Fruit fly (Drosophila melanogaster) whole organism, embryonic: ENCODE measurements around the gene CG15263.

Source experiments
- Bgb ChIP-seq: fragments of 200-800 bp; sonication (Bioruptor generic); IDR thresholded peaks from 2 replicates; pipeline ENCODE4 v1.3.6; 2022; ENCODE audit warnings: missing biosample characterization, missing genetic modification characterization; ENCODE audit not compliant: partially characterized antibody
- CG10543 ChIP-seq: fragments of 200-800 bp; sonication (Bioruptor generic); optimal IDR thresholded peaks from 3 replicates; lab custom pipeline; 2017; ENCODE audit warnings: missing biosample characterization, mild to moderate bottlenecking, missing genetic modification characterization, moderate library complexity
- CG11456 ChIP-seq: fragments of 200-800 bp; sonication (Bioruptor generic); IDR thresholded peaks from 3 replicates; pipeline ENCODE4 v1.3.6; 2022; ENCODE audit warnings: missing biosample characterization, missing genetic modification characterization
- CG17802 ChIP-seq: fragments of 200-800 bp; sonication (Bioruptor generic); optimal IDR thresholded peaks from 2 replicates; lab custom pipeline; 2018; ENCODE audit warnings: missing biosample characterization, mild to moderate bottlenecking, missing genetic modification characterization, moderate library complexity
- CG17829 ChIP-seq: fragments of 200-800 bp; optimal IDR thresholded peaks from 2 replicates; lab custom pipeline; 2019; ENCODE audit warnings: missing biosample characterization, mild to moderate bottlenecking, missing genetic modification characterization, moderate library complexity
- CG2199 ChIP-seq: fragments of 200-800 bp; sonication (Bioruptor generic); IDR thresholded peaks from 3 replicates; pipeline ENCODE4 v1.3.6; 2022; ENCODE audit warnings: missing biosample characterization, missing genetic modification characterization
- CG2712 ChIP-seq: fragments of 200-800 bp; optimal IDR thresholded peaks from 3 replicates; lab custom pipeline; 2019; ENCODE audit warnings: missing biosample characterization, mild to moderate bottlenecking, missing genetic modification characterization, moderate library complexity
- CG3163 ChIP-seq: fragments of 200-800 bp; sonication (Bioruptor generic); optimal IDR thresholded peaks from 3 replicates; lab custom pipeline; 2016; ENCODE audit warnings: missing biosample characterization, missing genetic modification characterization
- CG32532 ChIP-seq: fragments of 200-800 bp; sonication (Bioruptor generic); IDR thresholded peaks from 2 replicates; pipeline ENCODE4 v1.3.6; 2022; ENCODE audit warnings: missing biosample characterization, missing genetic modification characterization
- CG33557 ChIP-seq: fragments of 200-800 bp; sonication (Bioruptor generic); optimal IDR thresholded peaks from 2 replicates; lab custom pipeline; 2019; ENCODE audit warnings: missing biosample characterization, mild to moderate bottlenecking, missing genetic modification characterization, moderate library complexity
- CG34224 ChIP-seq: fragments of 200-800 bp; sonication (Bioruptor generic); IDR thresholded peaks from 3 replicates; pipeline ENCODE4 v1.3.6; 2022; ENCODE audit warnings: missing biosample characterization, missing genetic modification characterization; ENCODE audit not compliant: partially characterized antibody
- CG4328 ChIP-seq: fragments of 200-800 bp; sonication (Bioruptor generic); optimal IDR thresholded peaks from 3 replicates; lab custom pipeline; 2017; ENCODE audit warnings: missing biosample characterization, missing genetic modification reagents, missing genetic modification characterization
- CG4360 ChIP-seq: fragments of 200-800 bp; sonication (Bioruptor generic); IDR thresholded peaks from 2 replicates; pipeline ENCODE4 v1.3.6; 2022; ENCODE audit warnings: missing biosample characterization, missing genetic modification characterization
- CG8924 ChIP-seq: fragments of 200-800 bp; optimal IDR thresholded peaks from 3 replicates; lab custom pipeline; 2019; ENCODE audit warnings: missing biosample characterization, mild to moderate bottlenecking, missing genetic modification characterization, moderate library complexity
- D ChIP-seq, 2 experiments: fragments of 200-800 bp in 1 of 2; fragments of >200 bp in 1 of 2; sonication (Bioruptor generic) in 1 of 2; optimal IDR thresholded peaks; 2 replicates in 1 of 2; 3 replicates in 1 of 2; lab custom pipeline; 2017; ENCODE audit warnings: mild to moderate bottlenecking in 1 of 2, missing biosample characterization in 1 of 2, missing genetic modification characterization in 1 of 2, missing genetic modification reagents in 1 of 2
- Dbx ChIP-seq: fragments of 200-800 bp; sonication (Bioruptor generic); IDR thresholded peaks from 3 replicates; pipeline ENCODE4 v1.3.6; 2022; ENCODE audit warnings: missing biosample characterization, missing genetic modification characterization
- Deaf1 ChIP-seq: fragments of 200-800 bp; optimal IDR thresholded peaks from 3 replicates; lab custom pipeline; 2019; ENCODE audit warnings: missing biosample characterization, mild to moderate bottlenecking, missing genetic modification characterization, moderate library complexity
- Dll ChIP-seq: fragments of 200-800 bp; sonication (Bioruptor generic); IDR thresholded peaks from 4 replicates; pipeline ENCODE4 v1.3.6; 2022; ENCODE audit warnings: missing biosample characterization, missing genetic modification characterization; ENCODE audit not compliant: partially characterized antibody
- H2.0 ChIP-seq: fragments of 200-800 bp; sonication (Bioruptor generic); IDR thresholded peaks from 2 replicates; pipeline ENCODE4 v1.3.6; 2022; ENCODE audit warnings: missing biosample characterization, missing genetic modification characterization
- HmgZ ChIP-seq: fragments of 200-800 bp; sonication (Bioruptor generic); optimal IDR thresholded peaks from 2 replicates; lab custom pipeline; 2018; ENCODE audit warnings: missing biosample characterization, mild to moderate bottlenecking, missing genetic modification characterization
- Jarid2 ChIP-seq: fragments of 200-800 bp; sonication (Bioruptor generic); optimal IDR thresholded peaks from 3 replicates; lab custom pipeline; 2017; ENCODE audit warnings: mild to moderate bottlenecking, missing biosample characterization, missing genetic modification reagents, missing genetic modification characterization
- Kr ChIP-seq: fragments of 200-800 bp; sonication (Bioruptor generic); optimal IDR thresholded peaks from 2 replicates; lab custom pipeline; 2017; ENCODE audit warnings: missing biosample characterization, mild to moderate bottlenecking, missing genetic modification characterization
- Nf-YA ChIP-seq: fragments of 200-800 bp; sonication (Bioruptor generic); IDR thresholded peaks from 2 replicates; pipeline ENCODE4 v1.3.6; 2022; ENCODE audit warnings: missing biosample characterization, missing genetic modification characterization
- Nf-YB ChIP-seq: fragments of 200-800 bp; sonication (Bioruptor generic); optimal IDR thresholded peaks from 3 replicates; lab custom pipeline; 2019; ENCODE audit warnings: missing biosample characterization, mild to moderate bottlenecking, missing genetic modification characterization, moderate library complexity
- Opbp ChIP-seq: fragments of 200-800 bp; sonication (Bioruptor generic); IDR thresholded peaks from 3 replicates; pipeline ENCODE4 v1.3.6; 2022; ENCODE audit warnings: missing biosample characterization, missing genetic modification characterization; ENCODE audit not compliant: partially characterized antibody
- Optix ChIP-seq: fragments of 200-800 bp; sonication (Bioruptor generic); IDR thresholded peaks from 3 replicates; pipeline ENCODE4 v1.3.6; 2022; ENCODE audit warnings: missing biosample characterization, missing genetic modification characterization
- Pdp1 ChIP-seq, 2 experiments: fragments of 200-800 bp; sonication (Bioruptor generic); optimal IDR thresholded peaks; 3 replicates each; lab custom pipeline; 2016; ENCODE audit warnings: missing biosample characterization in 2 of 2, missing genetic modification characterization in 2 of 2, mild to moderate bottlenecking in 1 of 2, moderate library complexity in 1 of 2
- Trl ChIP-seq, 3 experiments: fragments of >200 bp in 2 of 3; fragments of 200-800 bp in 1 of 3; sonication (Bioruptor generic) in 1 of 3; optimal IDR thresholded peaks; 2 replicates in 1 of 3; 3 replicates in 2 of 3; lab custom pipeline; 2016 to 2017; ENCODE audit warnings: missing biosample characterization in 1 of 3, missing genetic modification characterization in 1 of 3
- amos ChIP-seq: fragments of 200-800 bp; sonication (Bioruptor generic); IDR thresholded peaks from 2 replicates; pipeline ENCODE4 v1.3.6; 2022; ENCODE audit warnings: missing biosample characterization, missing genetic modification characterization; ENCODE audit not compliant: partially characterized antibody
- bbx ChIP-seq: fragments of 200-800 bp; sonication (Bioruptor generic); IDR thresholded peaks from 2 replicates; pipeline ENCODE4 v1.3.6; 2022; ENCODE audit warnings: missing biosample characterization, missing genetic modification characterization; ENCODE audit not compliant: partially characterized antibody
- chinmo ChIP-seq: fragments of 200-800 bp; sonication (Bioruptor generic); IDR thresholded peaks from 4 replicates; pipeline ENCODE4 v1.3.6; 2022; ENCODE audit warnings: missing biosample characterization, missing genetic modification characterization; ENCODE audit not compliant: partially characterized antibody
- dmrt11E ChIP-seq: fragments of 200-800 bp; sonication (Bioruptor generic); optimal IDR thresholded peaks from 3 replicates; lab custom pipeline; 2018; ENCODE audit warnings: missing biosample characterization, mild to moderate bottlenecking, missing genetic modification characterization, moderate library complexity
- emc ChIP-seq: fragments of 200-800 bp; sonication (Bioruptor generic); optimal IDR thresholded peaks from 2 replicates; lab custom pipeline; 2016; ENCODE audit warnings: missing biosample characterization, missing genetic modification characterization
- gce ChIP-seq: fragments of 200-800 bp; sonication (Bioruptor generic); IDR thresholded peaks from 3 replicates; pipeline ENCODE4 v1.3.6; 2022; ENCODE audit warnings: missing biosample characterization, missing genetic modification characterization
- hbn ChIP-seq: fragments of 200-800 bp; sonication (Bioruptor generic); IDR thresholded peaks from 2 replicates; pipeline ENCODE4 v1.3.6; 2022; ENCODE audit warnings: missing biosample characterization, missing genetic modification characterization; ENCODE audit not compliant: partially characterized antibody
- kah ChIP-seq: fragments of 200-800 bp; sonication (Bioruptor generic); optimal IDR thresholded peaks from 2 replicates; lab custom pipeline; 2018; ENCODE audit warnings: missing biosample characterization, mild to moderate bottlenecking, missing genetic modification characterization
- mirr ChIP-seq: fragments of 200-800 bp; sonication (Bioruptor generic); optimal IDR thresholded peaks from 3 replicates; lab custom pipeline; 2018; ENCODE audit warnings: missing biosample characterization, mild to moderate bottlenecking, missing genetic modification characterization
- nom ChIP-seq: fragments of 200-800 bp; sonication (Bioruptor generic); optimal IDR thresholded peaks from 2 replicates; lab custom pipeline; 2017; ENCODE audit warnings: missing biosample characterization, missing genetic modification characterization, mild to moderate bottlenecking, moderate library complexity, missing genetic modification reagents
- p53 ChIP-seq: fragments of 200-800 bp; sonication (Bioruptor generic); optimal IDR thresholded peaks from 2 replicates; lab custom pipeline; 2016; ENCODE audit warnings: missing biosample characterization, missing genetic modification characterization
- pfk ChIP-seq: fragments of 200-800 bp; sonication (Bioruptor generic); optimal IDR thresholded peaks from 2 replicates; lab custom pipeline; 2018; ENCODE audit warnings: missing biosample characterization, mild to moderate bottlenecking, missing genetic modification characterization, moderate library complexity
- rib ChIP-seq: fragments of 200-800 bp; sonication (Bioruptor generic); IDR thresholded peaks from 2 replicates; pipeline ENCODE4 v1.3.6; 2022; ENCODE audit warnings: missing biosample characterization, missing genetic modification characterization
- sna ChIP-seq: fragments of 200-800 bp; sonication (Bioruptor generic); IDR thresholded peaks from 2 replicates; pipeline ENCODE4 v1.3.6; 2022; ENCODE audit warnings: missing biosample characterization, missing genetic modification characterization; ENCODE audit not compliant: partially characterized antibody
- usp ChIP-seq: fragments of >200 bp; optimal IDR thresholded peaks from 2 replicates; lab custom pipeline; 2017; ENCODE audit warnings: missing biosample characterization, missing genetic modification characterization
- vvl ChIP-seq: fragments of 200-800 bp; sonication (Bioruptor generic); IDR thresholded peaks from 2 replicates; pipeline ENCODE4 v1.3.6; 2022; ENCODE audit warnings: missing biosample characterization, missing genetic modification characterization
- yki ChIP-seq: fragments of >200 bp; optimal IDR thresholded peaks from 3 replicates; lab custom pipeline; 2018
- zf30C ChIP-seq: fragments of 200-800 bp; sonication (Bioruptor generic); optimal IDR thresholded peaks from 3 replicates; lab custom pipeline; 2018; ENCODE audit warnings: missing biosample characterization, mild to moderate bottlenecking, missing genetic modification characterization

Gene CG15263

DNA sequence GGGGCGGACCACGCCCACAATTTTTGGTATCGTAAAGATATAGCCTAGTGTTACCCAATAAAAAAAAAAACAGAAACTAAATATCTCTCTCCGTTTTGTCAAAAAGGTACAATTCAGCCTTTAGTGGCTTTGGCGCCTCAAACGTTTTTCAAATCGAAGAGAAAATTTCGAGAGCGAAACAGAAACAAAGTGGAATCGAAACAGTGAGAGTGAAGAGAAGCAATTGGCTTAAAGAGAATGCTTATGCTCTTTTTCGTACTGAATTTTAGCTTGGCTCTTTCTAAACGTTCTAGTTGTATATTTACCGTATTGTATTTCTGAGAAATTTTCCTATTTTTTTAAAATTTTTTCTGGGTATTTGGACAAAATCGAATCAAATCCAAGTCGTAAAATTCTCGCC is 47.8 kb downstream of the CG15263 start:
- TF ChIP-seq yki (lab: Kevin White, UChicago) (peak; percentile 40), Trl (optimal IDR thresholded peaks at IDR 0.05; lab: Kevin White, UChicago) (peak; percentile 87 to 94), Trl (GFP tag; optimal IDR thresholded peaks at IDR 0.05; lab: Kevin White, UChicago) (no peak), CG3163 (peak; percentile 97), usp (GFP tag; lab: Kevin White, UChicago) (no peak), pfk (GFP tag; lab: Kevin White, UChicago) (peak; percentile 84), Nf-YB (GFP tag; lab: Kevin White, UChicago) (peak; percentile 55), Deaf1 (tag; lab: Kevin White, UChicago) (peak; percentile 34), CG4360 (no peak), Dll (0 out of 4 replicates have a peak, but pooled peaks have one; percentile 13), CG34224 (peak; percentile 26; the same call in 1 of the 3 replicates)

- TF ChIP-seq kah (GFP tag; lab: Kevin White, UChicago): peak; percentile 45
- TF ChIP-seq CG8924 (tag; lab: Kevin White, UChicago): peak; percentile 8
- TF ChIP-seq D (optimal IDR thresholded peaks at IDR 0.05; lab: Kevin White, UChicago): peak; percentile 61
- no peak for TF ChIP-seq D (GFP tag; optimal IDR thresholded peaks at IDR 0.05; lab: Kevin White, UChicago)
- TF ChIP-seq nom (GFP tag; lab: Kevin White, UChicago): no peak
- no peak for TF ChIP-seq CG11456
- TF ChIP-seq CG33557 (GFP tag; lab: Kevin White, UChicago): peak; percentile 12
- TF ChIP-seq Dbx (GFP tag; lab: Robert Waterston, UW): no peak
- peak; percentile 24 for TF ChIP-seq CG2712
- TF ChIP-seq CG2199 (GFP tag; lab: Robert Waterston, UW): no peak
- TF ChIP-seq CG17829 (tag; lab: Kevin White, UChicago): peak; percentile 37
- peak; percentile 39; the same call in 1 of the 2 replicates for TF ChIP-seq amos (GFP tag; lab: Robert Waterston, UW)
- peak; percentile 53 for TF ChIP-seq vvl (GFP tag; lab: Robert Waterston, UW)
- peak; percentile 31; the same call in 1 of the 2 replicates for TF ChIP-seq Bgb
- no peak for TF ChIP-seq CG4328
- peak; percentile 71; the same call in 1 of the 2 replicates for TF ChIP-seq bbx (GFP tag; lab: Robert Waterston, UW)
- TF ChIP-seq Kr (GFP tag; lab: Kevin White, UChicago): peak; percentile 68
- TF ChIP-seq Nf-YA: peak; percentile 90
- TF ChIP-seq H2.0 (GFP tag; lab: Robert Waterston, UW): no peak
- no peak for TF ChIP-seq emc
- TF ChIP-seq p53 (GFP tag; lab: Kevin White, UChicago): peak; percentile 48
- peak; percentile 17 for TF ChIP-seq mirr (GFP tag; lab: Kevin White, UChicago)
- TF ChIP-seq Jarid2 (GFP tag; lab: Kevin White, UChicago): peak; percentile 98
- TF ChIP-seq hbn (GFP tag; lab: Robert Waterston, UW): peak; percentile 48
- peak; percentile 81 to 93 for TF ChIP-seq Trl (optimal IDR thresholded peaks at IDR 0.05; lab: Kevin White, UChicago)
- peak; percentile 34 for TF ChIP-seq Trl (GFP tag; optimal IDR thresholded peaks at IDR 0.05; lab: Kevin White, UChicago)
- peak in 1 of 2 experiments; percentile 16 for TF ChIP-seq Pdp1 (GFP tag; optimal IDR thresholded peaks at IDR 0.05; lab: Kevin White, UChicago)
- TF ChIP-seq gce (GFP tag; lab: Robert Waterston, UW): peak; percentile 38; the same call in 1 of the 3 replicates
- TF ChIP-seq Optix: no peak
- TF ChIP-seq dmrt11E (tag; lab: Kevin White, UChicago): no peak
- peak; percentile 59 for TF ChIP-seq pfk (GFP tag; lab: Kevin White, UChicago)
- peak; percentile 99 for TF ChIP-seq Nf-YB (GFP tag; lab: Kevin White, UChicago)
- peak; percentile 16; the same call in 1 of the 2 replicates for TF ChIP-seq CG32532 (GFP tag; lab: Robert Waterston, UW)
- TF ChIP-seq CG17802: peak; percentile 60
- TF ChIP-seq zf30C (GFP tag; lab: Kevin White, UChicago): peak; percentile 37
- peak; percentile 13 for TF ChIP-seq CG10543 (GFP tag; lab: Kevin White, UChicago)
- TF ChIP-seq sna (GFP tag; lab: Robert Waterston, UW): peak; percentile 75
- TF ChIP-seq Opbp: peak; percentile 42; the same call in 1 of the 3 replicates
- peak; percentile 18 for TF ChIP-seq HmgZ (tag; lab: Kevin White, UChicago)
- peak; percentile 92 for TF ChIP-seq chinmo (GFP tag; lab: Robert Waterston, UW)
- TF ChIP-seq rib (GFP tag; lab: Robert Waterston, UW): peak; percentile 24; the same call in 1 of the 2 replicates
Observed at dm6 chr2L:15333602-15334080, 48.8 kb downstream of the CG15263 start, which contains the start of gene esg. Gene esg (plus strand): TSS chr2L:15333866.
